Fruit fly (Drosophila melanogaster): ENCODE results near the gene SLIRP2.

Gene SLIRP2

DNA sequence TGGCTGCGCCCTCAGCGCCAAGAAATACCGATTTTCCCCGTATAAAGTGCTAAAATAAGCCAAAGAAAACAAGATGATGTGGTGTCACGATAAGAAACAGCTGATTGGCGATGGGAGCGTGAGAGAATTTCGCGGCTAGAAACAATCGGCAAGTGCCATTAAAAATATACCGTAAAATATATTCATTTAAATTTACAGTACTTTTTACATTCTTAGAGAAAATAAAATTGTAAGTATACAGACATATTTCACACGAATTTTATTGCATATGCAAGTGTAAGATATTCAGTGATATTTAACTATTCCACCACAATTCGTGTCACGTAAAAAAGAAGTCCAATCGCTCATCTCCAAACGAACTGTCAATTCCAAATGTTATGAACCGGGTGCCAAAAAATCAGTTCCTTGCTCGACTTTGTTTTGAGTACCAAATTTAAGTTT is 25.7 kb downstream of the SLIRP2 start, which contains the start of the genes Unc50, CG11755 and CG8043 (continued):
- peak; percentile 85 for TF ChIP-seq gfzf (GFP tag; optimal IDR thresholded peaks at IDR 0.05)
- no peak for TF ChIP-seq dm (GFP tag; optimal IDR thresholded peaks at IDR 0.05)
- peak; percentile 74 for TF ChIP-seq unpg (GFP tag; optimal IDR thresholded peaks at IDR 0.05)
- no peak for TF ChIP-seq CG18599 (GFP tag; optimal IDR thresholded peaks at IDR 0.05)
- no peak for TF ChIP-seq jing (GFP tag; optimal IDR thresholded peaks at IDR 0.05)
- peak; percentile 93 for TF ChIP-seq amos (GFP tag; IDR thresholded peaks at IDR 0.05; ENCODE audit: partially characterized antibody)
- peak; percentile 53 for TF ChIP-seq CG15011 (GFP tag; optimal IDR thresholded peaks at IDR 0.05)
- TF ChIP-seq CG33557 (GFP tag; optimal IDR thresholded peaks at IDR 0.05), result peak; percentile 79
- peak; percentile 7 for TF ChIP-seq tup (GFP tag; optimal IDR thresholded peaks at IDR 0.05)
- 0 out of 2 replicates have a peak, but pooled peaks have one; percentile 61 for TF ChIP-seq wdn (GFP tag; IDR thresholded peaks at IDR 0.05)
- TF ChIP-seq MESR4 (GFP tag; optimal IDR thresholded peaks at IDR 0.05), result peak; percentile 8
- TF ChIP-seq CG3838 (GFP tag; optimal IDR thresholded peaks at IDR 0.05), result peak; percentile 44
- TF ChIP-seq CG8388 (GFP tag; optimal IDR thresholded peaks at IDR 0.05), result peak; percentile 86
- TF ChIP-seq Lhr (GFP tag; optimal IDR thresholded peaks at IDR 0.05), result peak; percentile 58
- TF ChIP-seq CG2889 (GFP tag; IDR thresholded peaks at IDR 0.05), result no peak; the same call in 2 of the 3 replicates
- no peak for TF ChIP-seq lov (optimal IDR thresholded peaks at IDR 0.05)
- TF ChIP-seq lov (GFP tag; IDR thresholded peaks at IDR 0.05), result 0 out of 3 replicates have a peak, but pooled peaks have one; percentile 11
- no peak for TF ChIP-seq bowl (GFP tag; IDR thresholded peaks at IDR 0.05)
- TF ChIP-seq schlank (tag; optimal IDR thresholded peaks at IDR 0.05), result peak; percentile 22
- peak; percentile 64 for TF ChIP-seq CG32772 (GFP tag; IDR thresholded peaks at IDR 0.05)
- TF ChIP-seq CG30020 (tag; optimal IDR thresholded peaks at IDR 0.05), result peak; percentile 74
- peak; percentile 90 for TF ChIP-seq Sry-δ (GFP tag; optimal IDR thresholded peaks at IDR 0.05)
- peak; percentile 74 for TF ChIP-seq Ets97D (GFP tag; optimal IDR thresholded peaks at IDR 0.05)
- TF ChIP-seq Nf-YB (GFP tag; optimal IDR thresholded peaks at IDR 0.05), result peak; percentile 62
- TF ChIP-seq CG10147 (GFP tag; optimal IDR thresholded peaks at IDR 0.05), result peak; percentile 81
- TF ChIP-seq HLH54F (GFP tag; optimal IDR thresholded peaks at IDR 0.05), result peak; percentile 69
- TF ChIP-seq gsb (GFP tag; IDR thresholded peaks at IDR 0.05), result no peak
- no peak for TF ChIP-seq sima (GFP tag; optimal IDR thresholded peaks at IDR 0.05)
- TF ChIP-seq maf-S (GFP tag; optimal IDR thresholded peaks at IDR 0.05), result peak; percentile 72
- TF ChIP-seq kah (GFP tag; optimal IDR thresholded peaks at IDR 0.05), result no peak
- TF ChIP-seq Xrp1 (GFP tag; IDR thresholded peaks at IDR 0.05), result peak; percentile 82
- TF ChIP-seq CG13624 (GFP tag; optimal IDR thresholded peaks at IDR 0.05), result peak; percentile 71
- TF ChIP-seq CG18262 (tag; optimal IDR thresholded peaks at IDR 0.05), result peak; percentile 80
- TF ChIP-seq Myb (GFP tag; optimal IDR thresholded peaks at IDR 0.05), result peak; percentile 49
- peak; percentile 70 for TF ChIP-seq Fer3 (tag; optimal IDR thresholded peaks at IDR 0.05)
- TF ChIP-seq CG12071 (GFP tag; optimal IDR thresholded peaks at IDR 0.05), result no peak
- no peak for TF ChIP-seq MTF-1 (GFP tag; optimal IDR thresholded peaks at IDR 0.05; ENCODE audit: borderline replicate concordance)
- peak; percentile 79 for TF ChIP-seq CG34376 (GFP tag; optimal IDR thresholded peaks at IDR 0.05)
- TF ChIP-seq repo (GFP tag; optimal IDR thresholded peaks at IDR 0.05), result peak; percentile 34
- TF ChIP-seq CG7963 (GFP tag; IDR thresholded peaks at IDR 0.05; ENCODE audit: partially characterized antibody), result peak; percentile 83; the same call in 2 of the 3 replicates
- TF ChIP-seq CG11456 (GFP tag; IDR thresholded peaks at IDR 0.05), result peak; percentile 81
- peak; percentile 47 for TF ChIP-seq pb (GFP tag; optimal IDR thresholded peaks at IDR 0.05)
- TF ChIP-seq CG12391 (tag; optimal IDR thresholded peaks at IDR 0.05), result peak; percentile 87
- peak; percentile 10 for TF ChIP-seq CG6654 (GFP tag; optimal IDR thresholded peaks at IDR 0.05)
- TF ChIP-seq Vsx1 (GFP tag; optimal IDR thresholded peaks at IDR 0.05), result no peak
- TF ChIP-seq HLH4C (GFP tag; IDR thresholded peaks at IDR 0.05; ENCODE audit: partially characterized antibody), result peak; percentile 94
- peak; percentile 71 for TF ChIP-seq YL-1 (GFP tag; optimal IDR thresholded peaks at IDR 0.05)
- TF ChIP-seq CG31365 (tag; optimal IDR thresholded peaks at IDR 0.05), result peak; percentile 19
- no peak for TF ChIP-seq CG4360 (GFP tag; IDR thresholded peaks at IDR 0.05)
- TF ChIP-seq CG17612 (GFP tag; IDR thresholded peaks at IDR 0.05), result no peak

Data from whole organism, embryonic.